Fruit fly (Drosophila melanogaster) ovary, adult (tissue): ENCODE data around the gene CycD.

Experiments used
- CG17801 ChIP-seq: fragments of 200-800 bp; optimal IDR thresholded peaks from 2 replicates; lab custom pipeline; 2019; ENCODE audit warnings: missing biosample characterization, mild to moderate bottlenecking, missing genetic modification characterization, moderate library complexity; ENCODE audit not compliant: partially characterized antibody

CycD gene

dm6 chrX:15857601-15858284 is 51.7 kb downstream of the CycD start, which contains the start of the genes CG46440 and Myb:
Gene CG46440 (minus strand): TSS chrX:15857823.
Gene Myb (minus strand): TSS chrX:15857823.
- TF ChIP-seq CG17801 (GFP tag; lab: Kevin White, UChicago) = no peak
